Worm (Caenorhabditis elegans) whole organism, dauer: ENCODE data around the gene sre-45.

ENCODE experiments used
- unc-62 ChIP-seq: sonication (generic microtip); optimal IDR thresholded peaks from 2 replicates; lab custom pipeline; 2017; ENCODE audit warnings: missing biosample characterization, missing genetic modification reagents, missing genetic modification characterization

sre-45 gene

ce11 chrII:13500582-13500981, 17.1 kb upstream of the sre-45 start:
- no peak for TF ChIP-seq unc-62 (GFP tag; lab: Kevin White, UChicago)

DNA sequence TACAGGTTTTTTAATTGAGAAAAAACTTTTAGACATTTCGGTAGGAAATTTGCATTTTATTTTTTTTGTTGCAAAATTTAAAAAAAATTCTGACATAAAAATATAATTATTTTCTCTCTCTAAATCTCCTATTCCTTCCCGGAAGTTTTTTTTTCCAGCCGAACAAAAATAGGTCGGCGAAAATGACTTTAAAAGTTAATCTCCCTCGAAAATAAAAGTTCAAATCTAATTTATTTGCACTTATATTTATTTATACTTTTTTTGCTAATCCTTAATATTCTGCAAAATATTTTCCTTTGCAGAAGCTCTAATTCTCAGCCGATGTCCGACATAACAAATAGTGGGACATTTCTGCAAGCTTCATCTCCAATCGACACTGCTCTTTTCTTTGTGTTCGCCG, 16.1 kb upstream of the sre-45 start, which contains the start of gene F45H10.5:
Gene F45H10.5 (plus strand): TSS at position 301 of the 400 bp plus-strand sequence.
- TF ChIP-seq unc-62 (GFP tag; lab: Kevin White, UChicago), result no peak

- no peak for TF ChIP-seq unc-62 (GFP tag; lab: Kevin White, UChicago)
Observed at ce11 chrII:13503653-13504052, 14.0 kb upstream of the sre-45 start, which contains the start of gene F54F11.1. Gene F54F11.1 (plus strand): TSS chrII:13503953.

- TF ChIP-seq unc-62 (GFP tag; lab: Kevin White, UChicago), result no peak
Observed at ce11 chrII:13505386-13505785, 12.3 kb upstream of the sre-45 start.

DNA sequence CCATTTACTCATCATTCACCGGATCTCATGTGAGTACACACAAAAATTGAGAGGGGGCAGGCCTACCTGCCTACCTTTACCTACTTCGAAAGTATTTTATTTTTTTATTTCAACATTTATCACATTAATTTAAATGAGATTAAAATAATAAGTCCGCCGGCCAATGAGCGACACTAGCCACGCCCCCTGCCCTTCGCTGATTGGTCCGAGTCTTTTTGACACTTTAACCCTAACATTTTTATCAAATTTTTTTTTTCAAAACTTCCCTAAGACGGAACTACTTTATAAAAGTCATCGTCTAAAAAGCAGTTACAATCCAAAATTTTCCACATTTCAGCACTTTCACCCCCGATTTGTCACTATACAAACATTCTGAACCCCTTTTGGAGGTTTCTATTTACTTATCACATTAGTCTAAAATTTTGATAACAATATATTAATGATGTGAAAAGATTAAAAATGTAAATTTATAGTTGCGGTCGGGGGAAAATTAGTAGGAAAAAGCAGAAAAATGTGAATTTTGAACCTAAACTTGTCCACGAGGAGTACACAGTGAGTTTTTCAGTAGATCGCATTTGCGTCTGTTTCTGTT, 11.6 kb upstream of the sre-45 start:
- TF ChIP-seq unc-62 (GFP tag; lab: Kevin White, UChicago), result no peak

ce11 chrII:13507535-13507934, 10.2 kb upstream of the sre-45 start, which contains the start of gene nep-17:
Gene nep-17 (plus strand): TSS chrII:13507819.
- TF ChIP-seq unc-62 (GFP tag; lab: Kevin White, UChicago), result no peak

- no peak for TF ChIP-seq unc-62 (GFP tag; lab: Kevin White, UChicago)
Observed at ce11 chrII:13508607-13509006, 9.1 kb upstream of the sre-45 start.

ce11 chrII:13515813-13516212, 1.9 kb upstream of the sre-45 start:
- no peak for TF ChIP-seq unc-62 (GFP tag; lab: Kevin White, UChicago)

DNA sequence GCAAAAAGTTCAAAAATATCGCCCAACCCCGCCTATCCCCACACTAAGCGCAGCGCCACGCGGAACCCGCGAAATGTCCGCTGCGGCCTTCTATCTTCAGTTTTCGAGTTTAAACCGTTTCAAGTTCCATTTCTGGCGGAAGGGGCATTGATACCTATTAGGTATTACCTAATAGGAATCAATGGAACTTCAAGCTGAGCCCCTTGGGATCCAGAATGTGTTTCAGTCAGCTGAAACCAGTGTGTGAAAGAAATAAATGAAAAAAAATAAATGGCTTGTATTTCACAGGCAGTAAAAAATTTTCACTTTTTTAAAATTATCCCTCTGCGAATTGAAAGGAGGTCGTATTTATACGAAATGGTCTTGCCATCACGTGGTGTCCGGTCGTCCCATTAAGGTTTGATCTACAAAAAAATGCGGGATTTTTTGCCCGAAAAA, 3.5 kb downstream of the sre-45 start:
- no peak for TF ChIP-seq unc-62 (GFP tag; lab: Kevin White, UChicago)

- no peak for TF ChIP-seq unc-62 (GFP tag; lab: Kevin White, UChicago)
Observed at ce11 chrII:13521977-13522404, 4.3 kb downstream of the sre-45 start.

ce11 chrII:13529131-13529530, 11.4 kb downstream of the sre-45 start:
- no peak for TF ChIP-seq unc-62 (GFP tag; lab: Kevin White, UChicago)

DNA sequence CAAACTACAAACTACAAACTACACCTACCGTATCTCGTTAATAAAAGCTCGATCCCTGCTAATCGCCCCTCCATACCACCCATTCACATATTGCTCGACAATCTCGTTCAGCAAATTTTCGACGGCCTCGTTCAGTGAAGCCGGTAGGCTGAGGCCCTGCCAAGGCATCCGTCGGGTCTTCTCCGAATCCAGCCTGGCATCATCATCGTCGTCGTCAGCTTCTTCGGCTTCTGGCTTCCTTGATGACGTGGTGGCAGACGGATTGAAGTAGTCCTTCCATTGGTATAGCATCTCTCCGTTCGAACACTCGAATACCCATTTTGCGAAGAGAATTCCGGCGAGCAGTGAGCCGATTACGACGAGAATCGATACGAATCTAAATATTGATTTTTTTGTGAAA, 13.0 kb downstream of the sre-45 start:
- TF ChIP-seq unc-62 (GFP tag; lab: Kevin White, UChicago), result no peak

DNA sequence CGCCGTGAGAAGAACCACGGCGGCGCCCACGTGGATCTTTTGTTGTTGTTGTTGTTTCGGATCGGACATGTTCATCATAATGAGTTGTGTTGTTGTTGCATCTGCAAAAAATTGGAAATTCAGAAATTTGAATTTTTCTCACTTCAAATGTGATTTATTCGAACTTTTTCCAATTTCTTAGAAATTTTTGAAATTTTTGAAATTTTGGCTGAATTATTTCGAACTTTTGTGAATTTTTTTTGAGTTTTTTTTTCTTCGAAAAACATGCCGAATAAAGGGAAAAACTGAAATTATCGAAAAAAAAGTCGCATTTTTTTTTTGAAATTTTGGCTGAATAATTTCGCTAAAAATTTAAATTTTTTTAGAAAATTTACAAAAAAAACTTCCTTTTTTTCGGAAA, 13.4 kb downstream of the sre-45 start, which contains the start of gene snx-14:
Gene snx-14 (minus strand): TSS at position 101 of the 400 bp plus-strand sequence.
- TF ChIP-seq unc-62 (GFP tag; lab: Kevin White, UChicago), result no peak

ce11 chrII:13540956-13541355, 23.3 kb downstream of the sre-45 start, which contains the start of the genes noa-1 and Y48E1B.17:
Gene noa-1 (minus strand): TSS chrII:13541056.
Gene Y48E1B.17 (minus strand): TSS chrII:13541084.
- no peak for TF ChIP-seq unc-62 (GFP tag; lab: Kevin White, UChicago)

DNA sequence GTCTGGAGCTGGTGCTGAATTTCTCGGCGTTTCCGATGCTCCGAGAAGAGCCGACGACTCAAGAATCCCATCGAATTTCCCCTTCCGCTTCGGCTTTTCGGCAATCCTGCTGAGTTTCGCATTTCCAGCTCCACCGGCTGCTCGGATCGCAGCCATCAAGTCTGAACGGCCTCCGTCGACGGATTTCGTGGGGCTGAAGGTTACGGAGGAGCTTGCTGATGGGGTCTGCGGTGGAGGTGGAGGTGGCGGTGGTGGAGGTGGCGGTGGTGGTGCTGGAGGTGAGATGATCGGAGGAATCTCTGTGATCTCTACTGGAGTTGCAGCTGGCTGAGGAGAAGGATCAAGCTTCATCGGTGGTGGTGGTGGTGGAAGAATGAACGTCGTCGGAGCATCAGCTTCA, 25.3 kb downstream of the sre-45 start:
- no peak for TF ChIP-seq unc-62 (GFP tag; lab: Kevin White, UChicago)

ce11 chrII:13547545-13547944, 29.8 kb downstream of the sre-45 start, which contains the start of gene ddl-2:
Gene ddl-2 (minus strand): TSS chrII:13547645.
- TF ChIP-seq unc-62 (GFP tag; lab: Kevin White, UChicago), result no peak

DNA sequence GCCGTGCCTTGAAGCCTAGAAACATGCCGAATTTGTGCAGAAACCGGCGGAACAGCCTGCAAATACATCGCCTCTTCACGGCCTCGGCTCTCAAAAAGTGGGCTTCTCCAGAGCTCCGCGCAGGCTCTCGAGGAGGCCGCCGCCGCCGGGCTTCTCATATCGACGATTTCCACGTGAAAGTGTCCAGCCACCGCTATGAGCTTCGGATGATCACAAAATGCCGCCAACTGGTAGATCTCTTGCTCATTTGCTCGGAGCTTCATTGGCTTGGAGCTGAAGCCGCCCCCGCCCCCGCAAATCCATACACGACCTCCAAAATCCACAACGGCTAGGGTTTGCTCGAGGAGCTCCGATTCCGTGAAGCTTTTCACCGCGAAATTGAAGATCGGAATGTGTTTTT, 42.9 kb downstream of the sre-45 start:
- no peak for TF ChIP-seq unc-62 (GFP tag; lab: Kevin White, UChicago)
